Fruit fly (Drosophila melanogaster): ENCODE data around the gene CG11841.

dm6 chr3R:29067091-29067490 is 16.2 kb downstream of the CG11841 start:
- no peak for TF ChIP-seq Myc (optimal IDR thresholded peaks at IDR 0.05)
- TF ChIP-seq psq (optimal IDR thresholded peaks at IDR 0.05): no peak

All from Kc167 (cell line).